Fruit fly (Drosophila melanogaster): ENCODE data around the gene Hinfp.

dm6 chrX:599727-600126 lies 25.6 kb upstream of the Hinfp start:
- TF ChIP-seq psq (optimal IDR thresholded peaks at IDR 0.05) (no peak), usp (GFP tag; optimal IDR thresholded peaks at IDR 0.05) (no peak), pan (optimal IDR thresholded peaks at IDR 0.05) (no peak), Dll (optimal IDR thresholded peaks at IDR 0.05) (no peak), CG8478 (optimal IDR thresholded peaks at IDR 0.05) (no peak), EcR (GFP tag; optimal IDR thresholded peaks at IDR 0.05) (no peak)
